Fruit fly (Drosophila melanogaster): ENCODE data around the gene Npc2b.

Npc2b gene

dm6 chr3R:14077026-14077425 lies 12.3 kb upstream of the Npc2b start (continued):
- TF ChIP-seq sc (optimal IDR thresholded peaks at IDR 0.05) (no peak), sc (GFP tag; optimal IDR thresholded peaks at IDR 0.05) (no peak), CG15011 (GFP tag; optimal IDR thresholded peaks at IDR 0.05) (peak; percentile 1), gsb-n (tag; optimal IDR thresholded peaks at IDR 0.05) (no peak), Awh (GFP tag; IDR thresholded peaks at IDR 0.05) (peak; percentile 44; the same call in 1 of the 2 replicates), CG11695 (GFP tag; IDR thresholded peaks at IDR 0.05) (peak; percentile 62; the same call in 1 of the 3 replicates), Ssrp (tag; optimal IDR thresholded peaks at IDR 0.05) (peak; percentile 4), crol (GFP tag; IDR thresholded peaks at IDR 0.05) (no peak), Jarid2 (GFP tag; optimal IDR thresholded peaks at IDR 0.05) (peak; percentile 17), CG10979 (tag; optimal IDR thresholded peaks at IDR 0.05) (peak; percentile 53), eve (GFP tag; optimal IDR thresholded peaks at IDR 0.05) (peak in 1 of 2 experiments; percentile 30), CG31441 (GFP tag; IDR thresholded peaks at IDR 0.05) (0 out of 2 replicates have a peak, but pooled peaks have one; percentile 20), trem (tag; optimal IDR thresholded peaks at IDR 0.05) (peak; percentile 21), CG4730 (GFP tag; IDR thresholded peaks at IDR 0.05) (no peak), CG15696 (tag; optimal IDR thresholded peaks at IDR 0.05) (no peak), CG2202 (tag; optimal IDR thresholded peaks at IDR 0.05) (no peak), grau (tag; optimal IDR thresholded peaks at IDR 0.05) (peak; percentile 21), Mad (GFP tag; optimal IDR thresholded peaks at IDR 0.05) (no peak), CG15514 (GFP tag; optimal IDR thresholded peaks at IDR 0.05) (peak; percentile 10), ase (GFP tag; IDR thresholded peaks at IDR 0.05) (peak; percentile 57; the same call in 2 of the 3 replicates), CG8924 (tag; optimal IDR thresholded peaks at IDR 0.05) (no peak), Ada2b (GFP tag; IDR thresholded peaks at IDR 0.05) (peak; percentile 56; the same call in 1 of the 2 replicates), Rx (GFP tag; IDR thresholded peaks at IDR 0.05) (0 out of 2 replicates have a peak, but pooled peaks have one; percentile 12), Dek (tag; optimal IDR thresholded peaks at IDR 0.05) (no peak), CG1024 (GFP tag; IDR thresholded peaks at IDR 0.05) (peak; percentile 50), cas (GFP tag; IDR thresholded peaks at IDR 0.05) (no peak), CG17359 (tag; optimal IDR thresholded peaks at IDR 0.05) (peak; percentile 59), ham (GFP tag; IDR thresholded peaks at IDR 0.05) (0 out of 2 replicates have a peak, but pooled peaks have one; percentile 6), D19A (tag; optimal IDR thresholded peaks at IDR 0.05) (peak; percentile 28), ems (GFP tag; optimal IDR thresholded peaks at IDR 0.05) (peak; percentile 18), tin (GFP tag; optimal IDR thresholded peaks at IDR 0.05) (peak; percentile 49), CG32772 (GFP tag; IDR thresholded peaks at IDR 0.05) (peak; percentile 52; the same call in 1 of the 2 replicates), CG33557 (GFP tag; optimal IDR thresholded peaks at IDR 0.05) (no peak), CG14710 (tag; optimal IDR thresholded peaks at IDR 0.05) (peak; percentile 5), CG1792 (GFP tag; optimal IDR thresholded peaks at IDR 0.05) (no peak), CG3163 (GFP tag; optimal IDR thresholded peaks at IDR 0.05) (no peak), E2f1 (GFP tag; IDR thresholded peaks at IDR 0.05) (peak; percentile 57; the same call in 1 of the 2 replicates), CG13123 (GFP tag; optimal IDR thresholded peaks at IDR 0.05) (no peak), CG2120 (GFP tag; optimal IDR thresholded peaks at IDR 0.05) (no peak), CG6683 (GFP tag; optimal IDR thresholded peaks at IDR 0.05) (no peak), CG11456 (GFP tag; IDR thresholded peaks at IDR 0.05) (peak; percentile 56; the same call in 1 of the 3 replicates), psq (GFP tag; optimal IDR thresholded peaks at IDR 0.05) (no peak), tna (GFP tag; IDR thresholded peaks at IDR 0.05; ENCODE audit: partially characterized antibody) (no peak), lmd (GFP tag; IDR thresholded peaks at IDR 0.05) (peak; percentile 50), Sry-β (GFP tag; optimal IDR thresholded peaks at IDR 0.05) (no peak), CG11504 (tag; optimal IDR thresholded peaks at IDR 0.05) (peak; percentile 73), Asciz (GFP tag; optimal IDR thresholded peaks at IDR 0.05) (peak; percentile 14), CG4707 (GFP tag; optimal IDR thresholded peaks at IDR 0.05) (no peak), Hmx (GFP tag; optimal IDR thresholded peaks at IDR 0.05) (no peak), CG17328 (GFP tag; IDR thresholded peaks at IDR 0.05) (peak; percentile 58), Gug (GFP tag; IDR thresholded peaks at IDR 0.05) (peak; percentile 41; the same call in 1 of the 4 replicates)

All from whole organism, embryonic.